Fruit fly (Drosophila melanogaster): ENCODE data around the gene CG11891.

- no peak for TF ChIP-seq kay (GFP tag; ENCODE audit: borderline replicate concordance)
- TF ChIP-seq CG7045 (GFP tag; optimal IDR thresholded peaks at IDR 0.05): no peak
- TF ChIP-seq tj (GFP tag; optimal IDR thresholded peaks at IDR 0.05): no peak
- TF ChIP-seq CG5204 (GFP tag; optimal IDR thresholded peaks at IDR 0.05): no peak
- TF ChIP-seq CG7101 (tag; optimal IDR thresholded peaks at IDR 0.05): no peak
- no peak for TF ChIP-seq CG1620 (GFP tag; optimal IDR thresholded peaks at IDR 0.05)
- TF ChIP-seq cnc (optimal IDR thresholded peaks at IDR 0.05): no peak
- no peak for TF ChIP-seq cic (GFP tag; optimal IDR thresholded peaks at IDR 0.05)
- no peak for TF ChIP-seq Hr96 (GFP tag; optimal IDR thresholded peaks at IDR 0.05)
These were observed at the start of gene CG11891, which contains the start of gene CG11889 for dm6 chr3R:25269909-25270308.

Measured in whole organism, adult.